Worm (Caenorhabditis elegans) whole organism, early embryonic: ENCODE results near the gene C55C3.7.

Experiments used
- F13C5.2 ChIP-seq: sonication (generic microtip); optimal IDR thresholded peaks from 2 replicates; lab custom pipeline; 2017; ENCODE audit warnings: mild to moderate bottlenecking, missing genetic modification characterization, inconsistent platforms, missing compliant biosample characterization
- aly-1 ChIP-seq: sonication (generic microtip); optimal IDR thresholded peaks from 2 replicates; lab custom pipeline; 2016; ENCODE audit warnings: missing genetic modification characterization, missing compliant biosample characterization
- ceh-36 ChIP-seq: sonication (generic microtip); optimal IDR thresholded peaks from 2 replicates; lab custom pipeline; 2016; ENCODE audit warnings: missing genetic modification characterization, inconsistent platforms, missing compliant biosample characterization
- flt-1 ChIP-seq: fragments of 200-800 bp; sonication (Bioruptor generic); IDR thresholded peaks from 2 replicates; pipeline ENCODE4 v1.3.6; 2022; ENCODE audit warnings: missing genetic modification characterization, missing compliant biosample characterization
- hmbx-1 ChIP-seq: sonication (generic microtip); optimal IDR thresholded peaks from 2 replicates; lab custom pipeline; 2016; ENCODE audit warnings: mild to moderate bottlenecking, missing genetic modification characterization, missing compliant biosample characterization
- sea-1 ChIP-seq: fragments of 200-800 bp; sonication (Bioruptor generic); conservative IDR thresholded peaks from 2 replicates; pipeline ENCODE4 v1.3.6; 2022; ENCODE audit warnings: missing genetic modification characterization, missing compliant biosample characterization
- tbx-37 ChIP-seq: fragments of 200-800 bp; sonication (Bioruptor generic); conservative IDR thresholded peaks from 2 replicates; pipeline ENCODE4 v1.3.6; 2022; ENCODE audit warnings: missing genetic modification reagents, missing genetic modification characterization, missing compliant biosample characterization

DNA sequence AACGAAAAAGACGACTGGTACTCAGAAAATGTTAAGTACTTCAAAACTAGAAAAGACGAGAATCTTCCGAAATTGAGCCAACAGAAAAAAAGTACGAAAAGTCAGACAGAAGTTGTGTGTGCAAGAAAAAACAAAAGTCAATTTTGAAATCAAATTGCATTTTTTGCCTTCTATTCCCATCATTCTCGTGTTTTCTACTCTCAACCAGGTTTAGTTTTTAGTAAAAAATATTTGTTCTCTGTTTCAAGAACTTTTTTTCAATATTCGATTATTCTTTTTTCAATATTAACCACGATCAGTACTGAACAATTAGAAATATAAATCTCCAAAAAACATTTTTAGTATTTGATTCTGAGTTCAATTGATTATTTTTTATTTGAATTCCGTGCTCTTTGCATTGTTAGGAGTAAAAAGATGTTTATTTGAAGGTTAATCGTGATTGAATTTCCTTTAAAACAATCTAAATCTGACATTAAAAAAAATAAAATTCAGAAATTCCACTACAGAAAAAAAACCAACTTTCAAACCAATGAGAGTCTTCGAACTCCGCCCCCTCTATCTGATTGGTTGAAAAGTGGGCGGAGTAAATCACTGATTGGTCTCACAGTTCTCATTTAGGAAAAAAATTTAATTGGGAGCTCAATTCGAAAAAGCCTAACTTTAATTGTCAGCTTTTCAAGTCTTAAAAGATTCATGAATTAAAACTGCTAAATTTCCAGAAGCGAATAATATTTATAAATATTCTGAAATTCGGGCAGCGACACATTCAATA lies 33.1 kb upstream of the C55C3.7 start:
- TF ChIP-seq F13C5.2 (tag; lab: Kevin White, UChicago) (no peak), hmbx-1 (tag; lab: Kevin White, UChicago) (no peak), tbx-37 (no peak), flt-1 (GFP tag; lab: Robert Waterston, UW) (no peak), ceh-36 (tag; lab: Kevin White, UChicago) (no peak), sea-1 (GFP tag; lab: Robert Waterston, UW) (no peak), aly-1 (tag; lab: Kevin White, UChicago) (no peak)
